Fruit fly (Drosophila melanogaster) whole organism, pupa: ENCODE data around the gene CG17834.

ENCODE experiments used
- EcR ChIP-seq: fragments of 200-800 bp; sonication (Bioruptor generic); optimal IDR thresholded peaks from 3 replicates; lab custom pipeline; 2019; ENCODE audit warnings: missing biosample characterization, missing genetic modification characterization, mild to moderate bottlenecking, moderate library complexity, missing genetic modification reagents
- Pif1B ChIP-seq: fragments of 200-800 bp; sonication (Bioruptor generic); optimal IDR thresholded peaks from 3 replicates; lab custom pipeline; 2016; ENCODE audit warnings: missing biosample characterization, missing genetic modification characterization

- TF ChIP-seq Pif1B (GFP tag; lab: Kevin White, UChicago): no peak
- no peak for TF ChIP-seq EcR
Measured at dm6 chr2L:8532790-8533189, 3.8 kb downstream of the CG17834 start.
